Worm (Caenorhabditis elegans): ENCODE measurements around the gene ZK792.12.

Gene ZK792.12

ce11 chrIV:11665010-11665409, 28.6 kb upstream of the ZK792.12 start, which contains the start of gene ZK809.9:
Gene ZK809.9 (plus strand): TSS chrIV:11665310.
- TF ChIP-seq fax-1 (tag; optimal IDR thresholded peaks at IDR 0.05), result no peak
- no peak for TF ChIP-seq hlh-8 (tag; optimal IDR thresholded peaks at IDR 0.05)
- no peak for TF ChIP-seq pqm-1 (tag; optimal IDR thresholded peaks at IDR 0.05)
- TF ChIP-seq rnt-1 (tag; optimal IDR thresholded peaks at IDR 0.05), result no peak
- no peak for TF ChIP-seq ceh-6 (GFP tag; optimal IDR thresholded peaks at IDR 0.05)
- no peak for TF ChIP-seq pat-9 (tag; optimal IDR thresholded peaks at IDR 0.05)
- TF ChIP-seq hlh-15 (tag; optimal IDR thresholded peaks at IDR 0.05), result no peak
- no peak for TF ChIP-seq Y22D7AL.16 (tag; optimal IDR thresholded peaks at IDR 0.05)
- no peak for TF ChIP-seq ttx-3 (tag; optimal IDR thresholded peaks at IDR 0.05)
- no peak for TF ChIP-seq tbx-7 (tag; optimal IDR thresholded peaks at IDR 0.05)
- no peak for TF ChIP-seq fkh-6 (tag; optimal IDR thresholded peaks at IDR 0.05)
- TF ChIP-seq zip-5 (tag; optimal IDR thresholded peaks at IDR 0.05), result no peak

ce11 chrIV:11668001-11668400, 25.6 kb upstream of the ZK792.12 start, which contains the start of gene atg-4.2:
Gene atg-4.2 (plus strand): TSS chrIV:11668024.
- TF ChIP-seq ets-4 (tag; optimal IDR thresholded peaks at IDR 0.05) (no peak), hlh-6 (tag; optimal IDR thresholded peaks at IDR 0.05) (no peak), ceh-19 (GFP tag; optimal IDR thresholded peaks at IDR 0.05) (no peak), C08G9.2 (tag; optimal IDR thresholded peaks at IDR 0.05) (no peak)

ce11 chrIV:11673543-11673942, 20.1 kb upstream of the ZK792.12 start, which contains the start of gene inx-8:
Gene inx-8 (plus strand): TSS chrIV:11673843.
- TF ChIP-seq ceh-31 (tag; optimal IDR thresholded peaks at IDR 0.05), result no peak
- no peak for TF ChIP-seq rnt-1 (tag; optimal IDR thresholded peaks at IDR 0.05)
- no peak for TF ChIP-seq ahr-1 (tag; optimal IDR thresholded peaks at IDR 0.05)
- TF ChIP-seq nhr-11 (tag; optimal IDR thresholded peaks at IDR 0.05), result no peak
- TF ChIP-seq eyg-1 (tag; optimal IDR thresholded peaks at IDR 0.05), result no peak
- TF ChIP-seq elt-4 (tag; optimal IDR thresholded peaks at IDR 0.05), result no peak
- no peak for TF ChIP-seq hlh-6 (tag; optimal IDR thresholded peaks at IDR 0.05)
- no peak for TF ChIP-seq mec-3 (tag; optimal IDR thresholded peaks at IDR 0.05; ENCODE audit: borderline replicate concordance)
- TF ChIP-seq pat-9 (tag; optimal IDR thresholded peaks at IDR 0.05), result no peak
- TF ChIP-seq pag-3 (tag; optimal IDR thresholded peaks at IDR 0.05; ENCODE audit: borderline replicate concordance), result no peak
- TF ChIP-seq ref-2 (tag; optimal IDR thresholded peaks at IDR 0.05), result no peak
- TF ChIP-seq fkh-6 (tag; optimal IDR thresholded peaks at IDR 0.05), result no peak

ce11 chrIV:11676054-11676453, 17.5 kb upstream of the ZK792.12 start, which contains the start of gene inx-9:
Gene inx-9 (plus strand): TSS chrIV:11676354.
- no peak for TF ChIP-seq T23F11.4 (GFP tag; optimal IDR thresholded peaks at IDR 0.05)
- no peak for TF ChIP-seq fkh-10 (GFP tag; optimal IDR thresholded peaks at IDR 0.05)
- TF ChIP-seq sdc-2 (tag; optimal IDR thresholded peaks at IDR 0.05), result no peak
- TF ChIP-seq unc-3 (GFP tag; conservative IDR thresholded peaks at IDR 0.05), result no peak
- TF ChIP-seq unc-3 (tag; optimal IDR thresholded peaks at IDR 0.05), result no peak

- no peak for TF ChIP-seq hlh-6 (tag; optimal IDR thresholded peaks at IDR 0.05)
- TF ChIP-seq unc-55 (GFP tag; optimal IDR thresholded peaks at IDR 0.05), result no peak
- no peak for TF ChIP-seq ttx-3 (tag; optimal IDR thresholded peaks at IDR 0.05)
- TF ChIP-seq nhr-11 (tag; optimal IDR thresholded peaks at IDR 0.05), result no peak
Measured at ce11 chrIV:11681905-11682304, 11.7 kb upstream of the ZK792.12 start, which contains the start of gene ZK792.4. Gene ZK792.4 (minus strand): TSS chrIV:11682005.

ce11 chrIV:11688018-11688417, 5.6 kb upstream of the ZK792.12 start, which contains the start of gene ZK792.5:
Gene ZK792.5 (minus strand): TSS chrIV:11688118.
- TF ChIP-seq sox-2 (GFP tag; IDR thresholded peaks at IDR 0.05) (no peak), ahr-1 (tag; optimal IDR thresholded peaks at IDR 0.05) (no peak), ceh-24 (tag; optimal IDR thresholded peaks at IDR 0.05) (no peak), ceh-19 (GFP tag; optimal IDR thresholded peaks at IDR 0.05) (no peak), che-1 (tag; optimal IDR thresholded peaks at IDR 0.05) (no peak), K09A11.1 (tag; optimal IDR thresholded peaks at IDR 0.05; ENCODE audit: insufficient read depth) (no peak)

All from whole organism, late embryonic.